Fruit fly (Drosophila melanogaster) whole organism, larva: ENCODE results near the gene CG8924.

Experiments used
- noc ChIP-seq: fragments of 200-800 bp; sonication (Bioruptor generic); optimal IDR thresholded peaks from 3 replicates; lab custom pipeline; 2019; ENCODE audit warnings: missing biosample characterization, mild to moderate bottlenecking, missing genetic modification characterization, moderate library complexity

Gene CG8924

dm6 chrX:15971574-15971973 is 30.7 kb downstream of the CG8924 start:
- TF ChIP-seq noc (tag; lab: Kevin White, UChicago): no peak

- no peak for TF ChIP-seq noc (tag; lab: Kevin White, UChicago)
Measured at dm6 chrX:15973157-15973774, 32.4 kb downstream of the CG8924 start, which contains the start of gene mmd. Gene mmd (minus strand): TSS chrX:15973159.

- TF ChIP-seq noc (tag; lab: Kevin White, UChicago): no peak
Measured at dm6 chrX:15974125-15974524, 33.2 kb downstream of the CG8924 start, which contains the start of gene Or13a. Gene Or13a (plus strand): TSS chrX:15974425.

dm6 chrX:15976568-15976967 is 35.7 kb downstream of the CG8924 start, which contains the start of gene CG42766:
Gene CG42766 (plus strand): TSS chrX:15976868.
- TF ChIP-seq noc (tag; lab: Kevin White, UChicago): no peak

dm6 chrX:15982844-15983243 is 42.0 kb downstream of the CG8924 start, which contains the start of gene Cep164:
Gene Cep164 (minus strand): TSS chrX:15982944.
- no peak for TF ChIP-seq noc (tag; lab: Kevin White, UChicago)

dm6 chrX:15983501-15983900 is 42.6 kb downstream of the CG8924 start, which contains the start of gene Slc25A46a:
Gene Slc25A46a (plus strand): TSS chrX:15983772.
- no peak for TF ChIP-seq noc (tag; lab: Kevin White, UChicago)

- TF ChIP-seq noc (tag; lab: Kevin White, UChicago): no peak
Measured at dm6 chrX:15986654-15987053, 45.8 kb downstream of the CG8924 start, which contains the start of gene ND-20. Gene ND-20 (minus strand): TSS chrX:15986808.

dm6 chrX:15989631-15990030 is 48.8 kb downstream of the CG8924 start:
- TF ChIP-seq noc (tag; lab: Kevin White, UChicago): no peak

- no peak for TF ChIP-seq noc (tag; lab: Kevin White, UChicago)
Measured at dm6 chrX:15991618-15992526, 51.0 kb downstream of the CG8924 start, which contains the start of the genes CG46312, eIF5 and exd. Gene CG46312 (minus strand): TSS chrX:15991974. Gene eIF5 (minus strand): TSS chrX:15991974. Gene exd (plus strand): TSS chrX:15992468.

- no peak for TF ChIP-seq noc (tag; lab: Kevin White, UChicago)
Measured at dm6 chrX:15992527-15992897, 51.6 kb downstream of the CG8924 start.
